Worm (Caenorhabditis elegans) whole organism, L3 larva: Measurements from ENCODE around the gene Y17G7B.3.

Experiments used
- R02D3.7 ChIP-seq: fragments of 150-350 bp; optimal IDR thresholded peaks from 2 replicates; lab custom pipeline; 2014; ENCODE audit warnings: missing biosample characterization, missing genetic modification characterization
- ZK546.5 ChIP-seq: sonication (generic microtip); optimal IDR thresholded peaks from 2 replicates; lab custom pipeline; 2017; ENCODE audit warnings: missing biosample characterization, missing genetic modification characterization
- aly-2 ChIP-seq: fragments of 150-350 bp; optimal IDR thresholded peaks from 2 replicates; lab custom pipeline; 2014; ENCODE audit warnings: missing biosample characterization, missing genetic modification characterization
- ama-1 ChIP-seq: fragments of 150-350 bp; optimal IDR thresholded peaks from 2 replicates; lab custom pipeline; 2018
- ceh-16 ChIP-seq: sonication (generic microtip); optimal IDR thresholded peaks from 2 replicates; lab custom pipeline; 2017; ENCODE audit warnings: missing biosample characterization, missing genetic modification characterization
- ceh-28 ChIP-seq: fragments of 150-350 bp; optimal IDR thresholded peaks from 2 replicates; lab custom pipeline; 2014; ENCODE audit warnings: missing biosample characterization, missing genetic modification reagents, missing genetic modification characterization
- ceh-82 ChIP-seq: fragments of 150-350 bp; optimal IDR thresholded peaks from 2 replicates; lab custom pipeline; 2014; ENCODE audit warnings: missing biosample characterization, missing genetic modification characterization
- daf-12 ChIP-seq: fragments of 150-350 bp; optimal IDR thresholded peaks from 2 replicates; lab custom pipeline; 2014; ENCODE audit warnings: missing biosample characterization, missing genetic modification reagents, missing genetic modification characterization
- egl-5 ChIP-seq: fragments of 150-350 bp; optimal IDR thresholded peaks from 2 replicates; lab custom pipeline; 2017; ENCODE audit warnings: missing biosample characterization, missing genetic modification reagents, missing genetic modification characterization, inconsistent platforms
- elt-1 ChIP-seq: fragments of 150-350 bp; optimal IDR thresholded peaks from 2 replicates; lab custom pipeline; 2014; ENCODE audit warnings: missing biosample characterization, missing genetic modification characterization
- elt-2 ChIP-seq: sonication (generic microtip); optimal IDR thresholded peaks from 2 replicates; lab custom pipeline; 2016; ENCODE audit warnings: missing genetic modification reagents, mild to moderate bottlenecking, missing genetic modification characterization, missing compliant biosample characterization
- elt-3 ChIP-seq, 3 experiments: fragments of 150-350 bp in 1 of 3; sonication (generic microtip) in 2 of 3; optimal IDR thresholded peaks; 2 replicates in 2 of 3; 4 replicates in 1 of 3; lab custom pipeline; 2014 to 2017; ENCODE audit warnings: missing biosample characterization in 3 of 3, missing genetic modification characterization in 3 of 3
- eor-1 ChIP-seq, 2 experiments: fragments of 150-350 bp; optimal IDR thresholded peaks; 2 replicates each; lab custom pipeline; 2014 to 2018; ENCODE audit warnings: missing biosample characterization in 2 of 2, missing genetic modification characterization in 2 of 2
- fkh-10 ChIP-seq: sonication (generic microtip); optimal IDR thresholded peaks from 2 replicates; lab custom pipeline; 2017; ENCODE audit warnings: missing biosample characterization, missing genetic modification reagents, missing genetic modification characterization
- fkh-2 ChIP-seq: fragments of 150-350 bp; optimal IDR thresholded peaks from 2 replicates; lab custom pipeline; 2014; ENCODE audit warnings: missing biosample characterization, missing genetic modification reagents, missing genetic modification characterization
- fos-1 ChIP-seq: fragments of 150-350 bp; optimal IDR thresholded peaks from 2 replicates; lab custom pipeline; 2014; ENCODE audit warnings: missing biosample characterization, missing genetic modification characterization
- hmg-11 ChIP-seq: sonication (generic microtip); optimal IDR thresholded peaks from 2 replicates; lab custom pipeline; 2016; ENCODE audit warnings: missing genetic modification characterization, missing compliant biosample characterization
- jun-1 ChIP-seq: fragments of 150-350 bp; optimal IDR thresholded peaks from 2 replicates; lab custom pipeline; 2014; ENCODE audit warnings: missing biosample characterization, missing genetic modification reagents, missing genetic modification characterization
- lin-15B ChIP-seq: fragments of 150-350 bp; optimal IDR thresholded peaks from 2 replicates; lab custom pipeline; 2014; ENCODE audit warnings: missing biosample characterization, missing genetic modification characterization
- lin-39 ChIP-seq: fragments of 150-350 bp; optimal IDR thresholded peaks from 2 replicates; lab custom pipeline; 2018; ENCODE audit warnings: missing biosample characterization, missing genetic modification reagents, missing genetic modification characterization
- mdl-1 ChIP-seq: fragments of 150-350 bp; optimal IDR thresholded peaks from 2 replicates; lab custom pipeline; 2014; ENCODE audit warnings: missing biosample characterization, missing genetic modification characterization
- mml-1 ChIP-seq: fragments of 150-350 bp; sonication (generic microtip); optimal IDR thresholded peaks from 3 replicates; lab custom pipeline; 2014; ENCODE audit warnings: missing biosample characterization, missing genetic modification characterization
- nfya-1 ChIP-seq: sonication (generic microtip); optimal IDR thresholded peaks from 2 replicates; lab custom pipeline; 2017; ENCODE audit warnings: missing genetic modification characterization, mild to moderate bottlenecking, missing compliant biosample characterization, antibody characterized with exemption, moderate library complexity; ENCODE audit not compliant: insufficient read depth
- nhr-23 ChIP-seq: fragments of 150-350 bp; optimal IDR thresholded peaks from 2 replicates; lab custom pipeline; 2014; ENCODE audit warnings: missing biosample characterization, missing genetic modification reagents, missing genetic modification characterization
- nhr-237 ChIP-seq: fragments of 150-350 bp; optimal IDR thresholded peaks from 2 replicates; lab custom pipeline; 2014; ENCODE audit warnings: missing biosample characterization, missing genetic modification characterization
- nhr-25 ChIP-seq: sonication (generic microtip); optimal IDR thresholded peaks from 2 replicates; lab custom pipeline; 2017; ENCODE audit warnings: missing biosample characterization, missing genetic modification characterization
- nhr-28 ChIP-seq: fragments of 150-350 bp; optimal IDR thresholded peaks from 2 replicates; lab custom pipeline; 2014; ENCODE audit warnings: missing biosample characterization, missing genetic modification characterization
- nhr-67 ChIP-seq: fragments of 150-350 bp; optimal IDR thresholded peaks from 2 replicates; lab custom pipeline; 2014; ENCODE audit warnings: missing biosample characterization, missing genetic modification characterization
- nhr-76 ChIP-seq: fragments of 150-350 bp; sonication (generic microtip); optimal IDR thresholded peaks from 5 replicates; lab custom pipeline; 2014; ENCODE audit warnings: missing biosample characterization, missing genetic modification characterization
- nhr-77 ChIP-seq: fragments of 150-350 bp; optimal IDR thresholded peaks from 2 replicates; lab custom pipeline; 2014; ENCODE audit warnings: missing biosample characterization, missing genetic modification characterization
- pha-4 ChIP-seq: fragments of 150-350 bp; optimal IDR thresholded peaks from 2 replicates; lab custom pipeline; 2014; ENCODE audit warnings: missing biosample characterization, missing genetic modification reagents, missing genetic modification characterization
- pqm-1 ChIP-seq: fragments of 150-350 bp; optimal IDR thresholded peaks from 2 replicates; lab custom pipeline; 2017; ENCODE audit warnings: missing biosample characterization, missing genetic modification characterization, inconsistent platforms
- sea-2 ChIP-seq: fragments of 150-350 bp; sonication (generic microtip); optimal IDR thresholded peaks from 4 replicates; lab custom pipeline; 2014; ENCODE audit warnings: missing biosample characterization, missing genetic modification reagents, missing genetic modification characterization
- skn-1 ChIP-seq: fragments of 150-350 bp; optimal IDR thresholded peaks from 2 replicates; lab custom pipeline; 2014; ENCODE audit warnings: missing biosample characterization, missing genetic modification characterization
- zag-1 ChIP-seq: fragments of 150-350 bp; optimal IDR thresholded peaks from 2 replicates; lab custom pipeline; 2014; ENCODE audit warnings: missing biosample characterization, missing genetic modification characterization
- ztf-11 ChIP-seq: fragments of 150-350 bp; optimal IDR thresholded peaks from 2 replicates; lab custom pipeline; 2014; ENCODE audit warnings: missing biosample characterization, missing genetic modification characterization
- ztf-4 ChIP-seq: fragments of 150-350 bp; optimal IDR thresholded peaks from 2 replicates; lab custom pipeline; 2014; ENCODE audit warnings: missing biosample characterization, missing genetic modification characterization

The Y17G7B.3 gene

ce11 chrII:12006575-12007098 lies 17.8 kb downstream of the Y17G7B.3 start, which contains the start of gene mcm-2 (continued):
- TF ChIP-seq nhr-76 (tag; lab: Kevin White, UChicago) (no peak), ZK546.5 (tag; lab: Kevin White, UChicago) (no peak), elt-1 (tag; lab: Kevin White, UChicago) (peak; percentile 31), nhr-67 (tag; lab: Kevin White, UChicago) (no peak), mdl-1 (tag; lab: Kevin White, UChicago) (no peak), hmg-11 (no peak), elt-3 (tag; optimal IDR thresholded peaks at IDR 0.05; lab: Kevin White, UChicago) (no peak), aly-2 (tag; lab: Kevin White, UChicago) (no peak), ztf-4 (tag; lab: Kevin White, UChicago) (no peak), sea-2 (GFP tag; lab: Kevin White, UChicago) (no peak), eor-1 (tag; optimal IDR thresholded peaks at IDR 0.05; lab: Kevin White, UChicago) (no peak)

DNA sequence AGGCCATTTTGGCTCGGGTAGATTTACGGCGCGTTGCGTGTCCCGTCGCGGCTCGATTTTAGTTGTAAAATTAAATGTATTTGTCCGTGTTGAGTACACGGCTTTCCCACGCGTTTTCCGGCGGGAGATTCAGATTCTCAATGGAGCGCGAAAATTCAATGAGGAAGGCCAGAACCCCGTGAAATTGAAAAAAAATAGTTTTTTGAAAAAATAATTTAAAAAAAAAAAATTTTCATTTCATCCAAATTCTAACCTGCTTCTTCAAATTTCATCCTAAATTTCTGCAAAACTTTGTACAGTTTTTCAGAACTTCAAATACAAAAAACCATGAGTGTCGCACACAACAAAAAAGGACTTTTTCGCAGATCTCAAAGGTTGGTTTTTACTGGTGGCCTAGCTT lies 19.9 kb downstream of the Y17G7B.3 start, which contains the start of gene glb-29:
TSS of gene glb-29 (plus strand) at position 301 of the 400 bp plus-strand sequence.
- TF ChIP-seq daf-12: no peak
- TF ChIP-seq zag-1 (tag; lab: Kevin White, UChicago): no peak
- TF ChIP-seq ama-1 (lab: Kevin White, UChicago): no peak
- TF ChIP-seq pqm-1: no peak
- no peak for TF ChIP-seq eor-1 (tag; optimal IDR thresholded peaks at IDR 0.05; lab: Kevin White, UChicago)
- TF ChIP-seq R02D3.7 (tag; lab: Kevin White, UChicago): no peak
- TF ChIP-seq nhr-28 (tag; lab: Kevin White, UChicago): no peak
- no peak for TF ChIP-seq elt-3 (tag; optimal IDR thresholded peaks at IDR 0.05; lab: Kevin White, UChicago)
- no peak for TF ChIP-seq lin-15B (tag; lab: Kevin White, UChicago)
- no peak for TF ChIP-seq lin-39
- no peak for TF ChIP-seq nhr-23
- TF ChIP-seq ceh-16 (tag; lab: Kevin White, UChicago): no peak
- no peak for TF ChIP-seq sea-2 (GFP tag; lab: Kevin White, UChicago)
- TF ChIP-seq fkh-10 (GFP tag; lab: Kevin White, UChicago): no peak
- no peak for TF ChIP-seq ZK546.5 (tag; lab: Kevin White, UChicago)
- TF ChIP-seq jun-1 (tag; lab: Kevin White, UChicago): no peak

DNA sequence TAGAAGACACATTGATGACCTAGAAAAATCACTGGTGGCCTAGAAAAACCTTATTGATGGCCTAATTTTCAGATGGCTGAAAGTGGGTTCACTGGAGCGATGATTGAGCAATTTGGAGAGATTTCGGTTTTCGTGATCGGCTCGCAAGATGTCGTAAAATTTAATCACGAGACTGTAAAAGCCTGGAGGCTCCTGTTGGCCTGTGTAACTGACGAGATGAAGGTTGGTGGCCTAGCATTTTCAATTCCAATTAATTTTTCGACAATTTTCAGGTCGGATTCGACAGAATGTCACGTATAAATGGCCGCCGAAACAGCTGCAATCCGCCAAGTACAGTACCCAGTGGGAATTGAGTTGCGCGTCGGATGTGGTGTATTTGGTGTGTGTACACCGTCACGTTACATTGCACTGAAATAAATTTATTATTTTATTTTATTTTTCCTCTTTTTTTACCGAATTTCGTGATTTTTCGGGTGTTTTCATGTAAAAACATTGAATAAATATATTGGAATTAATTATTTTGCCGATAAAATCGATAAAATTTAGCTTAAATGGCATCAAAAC lies 34.6 kb downstream of the Y17G7B.3 start, which contains the start of gene Y17G7B.12:
TSS of gene Y17G7B.12 (plus strand) at position 547 of the 564 bp plus-strand sequence.
- TF ChIP-seq nfya-1 (tag; lab: Kevin White, UChicago) (peak; percentile 15), nhr-28 (tag; lab: Kevin White, UChicago) (no peak), mml-1 (tag; lab: Kevin White, UChicago) (no peak), lin-15B (tag; lab: Kevin White, UChicago) (peak; percentile 4), ztf-4 (tag; lab: Kevin White, UChicago) (no peak), elt-1 (tag; lab: Kevin White, UChicago) (no peak), elt-2 (tag; lab: Kevin White, UChicago) (no peak), ceh-82 (no peak), pha-4 (tag; lab: Kevin White, UChicago) (peak; percentile 10), hmg-11 (peak; percentile 34), ama-1 (lab: Kevin White, UChicago) (no peak), ztf-11 (tag; lab: Kevin White, UChicago) (no peak)

DNA sequence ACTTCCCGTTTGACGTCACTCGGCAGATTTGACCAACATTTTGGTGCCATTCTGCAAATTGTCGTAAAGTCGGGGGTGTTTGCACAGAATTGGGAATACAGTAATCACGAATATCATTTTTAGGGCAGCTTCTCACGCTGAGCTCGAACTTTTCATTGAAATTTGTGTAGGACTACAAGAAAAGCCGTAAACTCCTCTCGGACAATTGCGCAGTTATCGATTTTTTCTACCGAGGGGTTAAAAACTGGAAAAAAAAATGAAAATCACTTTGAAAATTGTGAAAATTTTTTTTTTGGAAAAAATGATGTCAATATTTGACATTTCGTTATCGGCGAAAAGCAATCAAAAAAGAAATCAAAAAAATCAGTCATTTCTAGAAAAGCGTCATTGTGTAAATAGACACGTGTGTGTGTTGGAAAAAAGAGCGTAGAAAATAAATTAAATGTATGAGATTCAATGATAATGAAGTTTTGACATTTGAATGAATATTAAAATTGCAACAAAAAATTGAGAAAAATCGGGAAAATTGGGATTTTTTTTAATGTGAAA lies 38.9 kb downstream of the Y17G7B.3 start, which contains the start of gene Y17G7B.8:
TSS of gene Y17G7B.8 (minus strand) at position 51 of the 549 bp plus-strand sequence.
- TF ChIP-seq elt-1 (tag; lab: Kevin White, UChicago) (no peak), pha-4 (tag; lab: Kevin White, UChicago) (peak; percentile 91), egl-5 (tag; lab: Kevin White, UChicago) (no peak), skn-1 (no peak), ceh-28 (tag; lab: Kevin White, UChicago) (peak; percentile 10), pqm-1 (peak; percentile 48), nfya-1 (tag; lab: Kevin White, UChicago) (no peak), nhr-237 (tag; lab: Kevin White, UChicago) (no peak), nhr-77 (tag; lab: Kevin White, UChicago) (no peak), nhr-67 (tag; lab: Kevin White, UChicago) (no peak), ceh-82 (no peak), eor-1 (tag; optimal IDR thresholded peaks at IDR 0.05; lab: Kevin White, UChicago) (no peak), elt-2 (tag; lab: Kevin White, UChicago) (peak; percentile 84), ztf-4 (tag; lab: Kevin White, UChicago) (no peak), fkh-2 (tag; lab: Kevin White, UChicago) (no peak), nhr-76 (tag; lab: Kevin White, UChicago) (no peak), ama-1 (lab: Kevin White, UChicago) (no peak), nhr-25 (tag; lab: Kevin White, UChicago) (no peak), mml-1 (tag; lab: Kevin White, UChicago) (no peak), fos-1 (tag; lab: Kevin White, UChicago) (no peak)
